Fruit fly (Drosophila melanogaster) whole organism, embryonic: ENCODE results near the gene CG42852.

ENCODE experiments used
- Bteb2 ChIP-seq: fragments of 200-800 bp; sonication (Bioruptor generic); optimal IDR thresholded peaks from 2 replicates; lab custom pipeline; 2016; ENCODE audit warnings: missing biosample characterization, missing genetic modification characterization
- CG10274 ChIP-seq: fragments of 200-800 bp; sonication (Bioruptor generic); optimal IDR thresholded peaks from 3 replicates; lab custom pipeline; 2017; ENCODE audit warnings: missing biosample characterization, mild to moderate bottlenecking, missing genetic modification characterization
- CG10321 ChIP-seq: fragments of 200-800 bp; sonication (Bioruptor generic); IDR thresholded peaks from 2 replicates; pipeline ENCODE4 v1.3.6; 2022; ENCODE audit warnings: missing biosample characterization, missing genetic modification characterization
- CG11456 ChIP-seq: fragments of 200-800 bp; sonication (Bioruptor generic); IDR thresholded peaks from 3 replicates; pipeline ENCODE4 v1.3.6; 2022; ENCODE audit warnings: missing biosample characterization, missing genetic modification characterization
- CG11695 ChIP-seq: fragments of 200-800 bp; sonication (Bioruptor generic); IDR thresholded peaks from 3 replicates; pipeline ENCODE4 v1.3.6; 2022; ENCODE audit warnings: missing biosample characterization, missing genetic modification characterization
- CG13287 ChIP-seq: fragments of 200-800 bp; sonication (Bioruptor generic); IDR thresholded peaks from 2 replicates; pipeline ENCODE4 v1.3.6; 2022; ENCODE audit warnings: missing biosample characterization, missing genetic modification characterization; ENCODE audit not compliant: partially characterized antibody
- CG14014 ChIP-seq: fragments of 200-800 bp; sonication (Bioruptor generic); IDR thresholded peaks from 2 replicates; pipeline ENCODE4 v1.3.6; 2022; ENCODE audit warnings: missing biosample characterization, missing genetic modification characterization
- CG1529 ChIP-seq: fragments of 200-800 bp; sonication (Bioruptor generic); optimal IDR thresholded peaks from 3 replicates; lab custom pipeline; 2018; ENCODE audit warnings: missing biosample characterization, missing genetic modification characterization
- CG17568 ChIP-seq: fragments of 200-800 bp; sonication (Bioruptor generic); optimal IDR thresholded peaks from 2 replicates; lab custom pipeline; 2018; ENCODE audit warnings: missing biosample characterization, mild to moderate bottlenecking, missing genetic modification characterization, moderate library complexity
- CG18599 ChIP-seq: fragments of 200-800 bp; sonication (Bioruptor generic); optimal IDR thresholded peaks from 3 replicates; lab custom pipeline; 2017; ENCODE audit warnings: missing biosample characterization, missing genetic modification characterization, mild to moderate bottlenecking, moderate library complexity, missing genetic modification reagents
- CG18619 ChIP-seq: fragments of 200-800 bp; sonication (Bioruptor generic); optimal IDR thresholded peaks from 3 replicates; lab custom pipeline; 2017; ENCODE audit warnings: missing biosample characterization, mild to moderate bottlenecking, missing genetic modification characterization
- CG2712 ChIP-seq: fragments of 200-800 bp; optimal IDR thresholded peaks from 3 replicates; lab custom pipeline; 2019; ENCODE audit warnings: missing biosample characterization, mild to moderate bottlenecking, missing genetic modification characterization, moderate library complexity
- CG2875 ChIP-seq: fragments of 200-800 bp; sonication (Bioruptor generic); optimal IDR thresholded peaks from 2 replicates; lab custom pipeline; 2017; ENCODE audit warnings: missing biosample characterization, mild to moderate bottlenecking, missing genetic modification characterization, missing genetic modification reagents
- CG42726 ChIP-seq: fragments of 200-800 bp; sonication (Bioruptor generic); IDR thresholded peaks from 2 replicates; pipeline ENCODE4 v1.3.6; 2022; ENCODE audit warnings: missing biosample characterization, missing genetic modification characterization; ENCODE audit not compliant: partially characterized antibody
- CG4282 ChIP-seq: fragments of 200-800 bp; sonication (Bioruptor generic); optimal IDR thresholded peaks from 2 replicates; lab custom pipeline; 2016; ENCODE audit warnings: missing biosample characterization, missing genetic modification characterization
- CG4617 ChIP-seq: fragments of 200-800 bp; sonication (Bioruptor generic); optimal IDR thresholded peaks from 3 replicates; lab custom pipeline; 2016; ENCODE audit warnings: missing biosample characterization, missing genetic modification characterization, borderline replicate concordance
- CG4707 ChIP-seq: fragments of 200-800 bp; sonication (Bioruptor generic); optimal IDR thresholded peaks from 2 replicates; lab custom pipeline; 2018; ENCODE audit warnings: missing biosample characterization, mild to moderate bottlenecking, missing genetic modification characterization, moderate library complexity
- CG5245 ChIP-seq: fragments of 200-800 bp; sonication (Bioruptor generic); optimal IDR thresholded peaks from 3 replicates; lab custom pipeline; 2016; ENCODE audit warnings: missing biosample characterization, missing genetic modification characterization
- CG5953 ChIP-seq: fragments of 200-800 bp; sonication (Bioruptor generic); IDR thresholded peaks from 2 replicates; pipeline ENCODE4 v1.3.6; 2022; ENCODE audit warnings: missing biosample characterization, missing genetic modification characterization
- CG6654 ChIP-seq: fragments of 200-800 bp; sonication (Bioruptor generic); optimal IDR thresholded peaks from 2 replicates; lab custom pipeline; 2017; ENCODE audit warnings: missing biosample characterization, mild to moderate bottlenecking, missing genetic modification characterization
- CG7556 ChIP-seq: fragments of 200-800 bp; sonication (Bioruptor generic); optimal IDR thresholded peaks from 2 replicates; lab custom pipeline; 2017; ENCODE audit warnings: missing biosample characterization, mild to moderate bottlenecking, missing genetic modification characterization
- CG8478 ChIP-seq: fragments of >200 bp; optimal IDR thresholded peaks from 2 replicates; lab custom pipeline; 2018
- CG8944 ChIP-seq: fragments of 200-800 bp; sonication (Bioruptor generic); optimal IDR thresholded peaks from 3 replicates; lab custom pipeline; 2016; ENCODE audit warnings: missing biosample characterization, missing genetic modification characterization
- Chrac-16 ChIP-seq: fragments of 200-800 bp; sonication (Bioruptor generic); optimal IDR thresholded peaks from 3 replicates; lab custom pipeline; 2016; ENCODE audit warnings: missing biosample characterization, missing genetic modification characterization
- CkIIα-i1 ChIP-seq: fragments of 200-800 bp; sonication (Bioruptor generic); IDR thresholded peaks from 2 replicates; pipeline ENCODE4 v1.3.6; 2022; ENCODE audit warnings: missing biosample characterization, missing genetic modification characterization
- Deaf1 ChIP-seq: fragments of 200-800 bp; optimal IDR thresholded peaks from 3 replicates; lab custom pipeline; 2019; ENCODE audit warnings: missing biosample characterization, mild to moderate bottlenecking, missing genetic modification characterization, moderate library complexity
- Dfd ChIP-seq, 2 experiments: fragments of >200 bp; optimal IDR thresholded peaks; 2 replicates each; lab custom pipeline; 2017; ENCODE audit warnings: missing biosample characterization in 2 of 2, missing genetic modification characterization in 2 of 2
- H2.0 ChIP-seq: fragments of 200-800 bp; sonication (Bioruptor generic); IDR thresholded peaks from 2 replicates; pipeline ENCODE4 v1.3.6; 2022; ENCODE audit warnings: missing biosample characterization, missing genetic modification characterization
- Hr39 ChIP-seq: fragments of >200 bp; optimal IDR thresholded peaks from 2 replicates; lab custom pipeline; 2017
- Hsf ChIP-seq: fragments of 200-800 bp; sonication (Bioruptor generic); optimal IDR thresholded peaks from 3 replicates; lab custom pipeline; 2016; ENCODE audit warnings: missing biosample characterization, missing genetic modification characterization
- Lpt ChIP-seq: fragments of >200 bp; optimal IDR thresholded peaks from 2 replicates; lab custom pipeline; 2018; ENCODE audit warnings: missing biosample characterization, missing genetic modification characterization
- Oaz ChIP-seq: fragments of 200-800 bp; sonication (Bioruptor generic); IDR thresholded peaks from 2 replicates; pipeline ENCODE4 v1.3.6; 2022; ENCODE audit warnings: missing biosample characterization, missing genetic modification characterization
- Poxn ChIP-seq: fragments of 200-800 bp; sonication (Bioruptor generic); IDR thresholded peaks from 2 replicates; pipeline ENCODE4 v1.3.6; 2022; ENCODE audit warnings: missing biosample characterization, missing genetic modification characterization
- Rfx ChIP-seq: fragments of 200-800 bp; sonication (Bioruptor generic); IDR thresholded peaks from 2 replicates; pipeline ENCODE4 v1.3.6; 2022; ENCODE audit warnings: missing biosample characterization, missing genetic modification characterization
- Six4 ChIP-seq: fragments of 200-800 bp; sonication (Bioruptor generic); optimal IDR thresholded peaks from 2 replicates; lab custom pipeline; 2016; ENCODE audit warnings: missing biosample characterization, missing genetic modification characterization
- Trl ChIP-seq, 3 experiments: fragments of >200 bp in 2 of 3; fragments of 200-800 bp in 1 of 3; sonication (Bioruptor generic) in 1 of 3; optimal IDR thresholded peaks; 2 replicates in 1 of 3; 3 replicates in 2 of 3; lab custom pipeline; 2016 to 2017; ENCODE audit warnings: missing biosample characterization in 1 of 3, missing genetic modification characterization in 1 of 3
- Xrp1 ChIP-seq: fragments of 200-800 bp; sonication (Bioruptor generic); IDR thresholded peaks from 2 replicates; pipeline ENCODE4 v1.3.6; 2022; ENCODE audit warnings: missing biosample characterization, missing genetic modification characterization
- YL-1 ChIP-seq: fragments of 200-800 bp; sonication (Bioruptor generic); optimal IDR thresholded peaks from 3 replicates; lab custom pipeline; 2017; ENCODE audit warnings: missing biosample characterization, mild to moderate bottlenecking, missing genetic modification characterization
- al ChIP-seq: fragments of 200-800 bp; sonication (Bioruptor generic); IDR thresholded peaks from 2 replicates; pipeline ENCODE4 v1.3.6; 2022; ENCODE audit warnings: missing biosample characterization, missing genetic modification characterization
- ap ChIP-seq: fragments of 200-800 bp; sonication (Bioruptor generic); IDR thresholded peaks from 2 replicates; pipeline ENCODE4 v1.3.6; 2022; ENCODE audit warnings: missing biosample characterization, missing genetic modification characterization
- ato ChIP-seq: fragments of 200-800 bp; sonication (Bioruptor generic); IDR thresholded peaks from 2 replicates; pipeline ENCODE4 v1.3.6; 2022; ENCODE audit warnings: missing biosample characterization, missing genetic modification characterization; ENCODE audit not compliant: partially characterized antibody
- cg ChIP-seq: fragments of 200-800 bp; sonication (Bioruptor generic); optimal IDR thresholded peaks from 3 replicates; lab custom pipeline; 2019; ENCODE audit warnings: missing biosample characterization, mild to moderate bottlenecking, missing genetic modification characterization, moderate library complexity
- dmrt99B ChIP-seq: fragments of 200-800 bp; sonication (Bioruptor generic); optimal IDR thresholded peaks from 2 replicates; lab custom pipeline; 2018; ENCODE audit warnings: missing biosample characterization, mild to moderate bottlenecking, missing genetic modification characterization, moderate library complexity
- en ChIP-seq: fragments of 200-800 bp; sonication (Bioruptor generic); optimal IDR thresholded peaks from 2 replicates; lab custom pipeline; 2016; ENCODE audit warnings: missing biosample characterization, missing genetic modification characterization
- esg ChIP-seq: fragments of 200-800 bp; sonication (Bioruptor generic); conservative IDR thresholded peaks from 2 replicates; pipeline ENCODE4 v1.3.6; 2022; ENCODE audit warnings: missing biosample characterization, missing genetic modification characterization
- her ChIP-seq: fragments of 200-800 bp; sonication (Bioruptor generic); optimal IDR thresholded peaks from 2 replicates; lab custom pipeline; 2016; ENCODE audit warnings: missing biosample characterization, missing genetic modification characterization
- kay ChIP-seq: fragments of 200-800 bp; sonication (Bioruptor generic); optimal IDR thresholded peaks from 2 replicates; lab custom pipeline; 2016; ENCODE audit warnings: missing biosample characterization, missing genetic modification characterization
- lola ChIP-seq, 3 experiments: fragments of >200 bp in 2 of 3; fragments of 200-800 bp in 1 of 3; sonication (Bioruptor generic) in 1 of 3; optimal IDR thresholded peaks; 2 replicates each; lab custom pipeline; 2017 to 2019; ENCODE audit warnings: missing biosample characterization in 3 of 3, missing genetic modification characterization in 3 of 3, mild to moderate bottlenecking in 1 of 3, moderate library complexity in 1 of 3
- otp ChIP-seq: fragments of 200-800 bp; sonication (Bioruptor generic); IDR thresholded peaks from 3 replicates; pipeline ENCODE4, ENCODE4 v1.3.6; 2022; ENCODE audit warnings: missing biosample characterization, missing genetic modification characterization
- sc ChIP-seq, 3 experiments: fragments of >200 bp in 2 of 3; fragments of 200-800 bp in 1 of 3; sonication (Bioruptor generic) in 1 of 3; optimal IDR thresholded peaks; 2 replicates in 2 of 3; 3 replicates in 1 of 3; lab custom pipeline; 2017; ENCODE audit warnings: mild to moderate bottlenecking in 1 of 3, missing biosample characterization in 1 of 3, missing genetic modification characterization in 1 of 3, missing genetic modification reagents in 1 of 3
- sens ChIP-seq: fragments of 200-800 bp; sonication (Bioruptor generic); peaks from one replicate; lab custom pipeline; 2016; ENCODE audit warnings: missing biosample characterization, missing genetic modification characterization

The CG42852 gene

dm6 chr3L:16713446-16714192 lies 41.7 kb upstream of the CG42852 start (continued):
- TF ChIP-seq dmrt99B (tag; lab: Kevin White, UChicago) (no peak), CG18599 (GFP tag; lab: Kevin White, UChicago) (no peak), al (GFP tag; lab: Robert Waterston, UW) (no peak), CG2712 (tag; lab: Kevin White, UChicago) (no peak), ato (GFP tag; lab: Robert Waterston, UW) (peak; percentile 76), CG7556 (GFP tag; lab: Kevin White, UChicago) (no peak), CG10274 (no peak), CG11456 (GFP tag; lab: Robert Waterston, UW) (no peak), Trl (optimal IDR thresholded peaks at IDR 0.05; lab: Kevin White, UChicago) (peak; percentile 59 to 68), Trl (GFP tag; optimal IDR thresholded peaks at IDR 0.05; lab: Kevin White, UChicago) (no peak), CG5245 (GFP tag; lab: Kevin White, UChicago) (no peak), CG17568 (GFP tag; lab: Kevin White, UChicago) (no peak), CG14014 (GFP tag; lab: Robert Waterston, UW) (no peak), Bteb2 (no peak), YL-1 (GFP tag; lab: Kevin White, UChicago) (peak; percentile 15), CG8944 (GFP tag; lab: Kevin White, UChicago) (no peak), Chrac-16 (GFP tag; lab: Kevin White, UChicago) (no peak), ap (GFP tag; lab: Robert Waterston, UW) (no peak), CG8478 (lab: Kevin White, UChicago) (no peak), CG42726 (no peak), Oaz (no peak), Six4 (GFP tag; lab: Kevin White, UChicago) (no peak), CG6654 (GFP tag; lab: Kevin White, UChicago) (no peak), CG4617 (no peak), CG2875 (no peak), Hsf (GFP tag; lab: Kevin White, UChicago) (no peak), CG5953 (GFP tag; lab: Robert Waterston, UW) (no peak), Hr39 (no peak), lola (GFP tag; optimal IDR thresholded peaks at IDR 0.05; lab: Kevin White, UChicago) (no peak), Dfd (GFP tag; optimal IDR thresholded peaks at IDR 0.05; lab: Kevin White, UChicago) (no peak), en (GFP tag; lab: Kevin White, UChicago) (no peak), kay (GFP tag; lab: Kevin White, UChicago) (no peak), CkIIα-i1 (no peak), CG10321 (GFP tag; lab: Robert Waterston, UW) (no peak), CG11695 (GFP tag; lab: Robert Waterston, UW) (no peak), Lpt (GFP tag; lab: Kevin White, UChicago) (no peak), CG18619 (no peak), CG1529 (GFP tag; lab: Kevin White, UChicago) (no peak), CG4282 (GFP tag; lab: Kevin White, UChicago) (no peak), otp (GFP tag; lab: Robert Waterston, UW) (no peak), H2.0 (GFP tag; lab: Robert Waterston, UW) (no peak), Poxn (no peak), sens (peak; percentile 72), CG13287 (GFP tag; lab: Robert Waterston, UW) (peak; percentile 71), Deaf1 (tag; lab: Kevin White, UChicago) (no peak), Rfx (GFP tag; lab: Robert Waterston, UW) (no peak), CG4707 (no peak), cg (GFP tag; lab: Kevin White, UChicago) (peak; percentile 54), her (GFP tag; lab: Kevin White, UChicago) (no peak), sc (optimal IDR thresholded peaks at IDR 0.05; lab: Kevin White, UChicago) (no peak), sc (GFP tag; optimal IDR thresholded peaks at IDR 0.05; lab: Kevin White, UChicago) (no peak), esg (GFP tag; lab: Robert Waterston, UW) (no peak), Xrp1 (GFP tag; lab: Robert Waterston, UW) (no peak)
